Fruit fly (Drosophila melanogaster): Measurements from ENCODE around the gene CG13875.

dm6 chr3L:131998-132693, 47.6 kb upstream of the CG13875 start:
- TF ChIP-seq otp (GFP tag; IDR thresholded peaks at IDR 0.05) (peak; percentile 22; the same call in 1 of the 3 replicates), CG32772 (GFP tag; IDR thresholded peaks at IDR 0.05) (no peak), CG15479 (GFP tag; optimal IDR thresholded peaks at IDR 0.05) (no peak), kay (GFP tag; optimal IDR thresholded peaks at IDR 0.05) (no peak), CG6254 (GFP tag; optimal IDR thresholded peaks at IDR 0.05) (peak; percentile 45), Bdp1 (GFP tag; optimal IDR thresholded peaks at IDR 0.05) (no peak), Fer1 (GFP tag; optimal IDR thresholded peaks at IDR 0.05) (peak; percentile 34), CG9727 (GFP tag; optimal IDR thresholded peaks at IDR 0.05) (no peak)

Data from whole organism, embryonic.